Worm (Caenorhabditis elegans) whole organism, late embryonic: ENCODE results near the gene msp-58.

Experiments
- F13H6.1 ChIP-seq: sonication (generic microtip); optimal IDR thresholded peaks from 2 replicates; lab custom pipeline; 2016; ENCODE audit warnings: missing genetic modification characterization, missing compliant biosample characterization
- ceh-19 ChIP-seq: fragments of 200-800 bp; sonication (Bioruptor generic); optimal IDR thresholded peaks from 2 replicates; lab custom pipeline; 2018; ENCODE audit warnings: mild to moderate bottlenecking, missing genetic modification characterization, missing compliant biosample characterization
- ceh-31 ChIP-seq: sonication (generic microtip); optimal IDR thresholded peaks from 2 replicates; lab custom pipeline; 2016; ENCODE audit warnings: missing genetic modification characterization, missing compliant biosample characterization
- pag-3 ChIP-seq: sonication (generic microtip); optimal IDR thresholded peaks from 2 replicates; lab custom pipeline; 2016; ENCODE audit warnings: missing compliant biosample characterization, missing genetic modification characterization, borderline replicate concordance
- pqm-1 ChIP-seq: sonication (generic microtip); optimal IDR thresholded peaks from 2 replicates; lab custom pipeline; 2016; ENCODE audit warnings: missing genetic modification characterization, missing compliant biosample characterization
- sox-4 ChIP-seq: sonication (generic microtip); optimal IDR thresholded peaks from 2 replicates; lab custom pipeline; 2017; ENCODE audit warnings: mild to moderate bottlenecking, missing genetic modification characterization, inconsistent platforms, missing compliant biosample characterization
- unc-42 ChIP-seq: sonication (generic microtip); optimal IDR thresholded peaks from 2 replicates; lab custom pipeline; 2016; ENCODE audit warnings: missing genotype, missing genetic modification characterization, missing compliant biosample characterization
- zip-5 ChIP-seq: sonication (generic microtip); optimal IDR thresholded peaks from 2 replicates; lab custom pipeline; 2016; ENCODE audit warnings: missing genetic modification characterization, missing compliant biosample characterization

DNA sequence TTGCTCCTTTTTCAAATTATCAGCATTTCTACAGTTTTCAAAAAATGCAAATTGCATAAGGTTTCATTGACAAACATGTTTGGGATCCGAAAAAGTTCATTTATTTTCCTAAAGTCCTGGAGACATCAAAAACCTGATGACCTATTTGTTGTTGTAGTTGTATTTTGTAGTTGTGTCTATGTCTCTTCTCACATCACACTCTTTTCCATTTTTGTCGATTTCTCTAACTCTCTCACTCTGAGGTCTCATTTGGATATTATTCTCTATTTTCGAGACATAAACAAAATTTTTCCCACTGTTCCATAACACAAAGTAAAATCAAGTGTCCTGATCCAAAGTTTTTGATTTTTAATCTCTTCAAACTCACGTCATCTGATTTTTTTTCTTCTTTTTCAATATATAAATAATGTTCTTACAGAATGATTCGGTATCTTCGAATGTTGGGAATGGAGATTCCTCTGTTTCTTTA is 10.5 kb downstream of the msp-58 start, which contains the start of gene slc-46A:
- TF ChIP-seq pqm-1 (no peak), ceh-31 (no peak), pag-3 (no peak), sox-4 (tag; lab: Kevin White, UChicago) (no peak), F13H6.1 (tag; lab: Kevin White, UChicago) (no peak), unc-42 (tag; lab: Kevin White, UChicago) (no peak), zip-5 (no peak), ceh-19 (GFP tag; lab: Kevin White, UChicago) (no peak)
